Worm (Caenorhabditis elegans): ENCODE data around the gene sir-2.2.

sir-2.2 gene

DNA sequence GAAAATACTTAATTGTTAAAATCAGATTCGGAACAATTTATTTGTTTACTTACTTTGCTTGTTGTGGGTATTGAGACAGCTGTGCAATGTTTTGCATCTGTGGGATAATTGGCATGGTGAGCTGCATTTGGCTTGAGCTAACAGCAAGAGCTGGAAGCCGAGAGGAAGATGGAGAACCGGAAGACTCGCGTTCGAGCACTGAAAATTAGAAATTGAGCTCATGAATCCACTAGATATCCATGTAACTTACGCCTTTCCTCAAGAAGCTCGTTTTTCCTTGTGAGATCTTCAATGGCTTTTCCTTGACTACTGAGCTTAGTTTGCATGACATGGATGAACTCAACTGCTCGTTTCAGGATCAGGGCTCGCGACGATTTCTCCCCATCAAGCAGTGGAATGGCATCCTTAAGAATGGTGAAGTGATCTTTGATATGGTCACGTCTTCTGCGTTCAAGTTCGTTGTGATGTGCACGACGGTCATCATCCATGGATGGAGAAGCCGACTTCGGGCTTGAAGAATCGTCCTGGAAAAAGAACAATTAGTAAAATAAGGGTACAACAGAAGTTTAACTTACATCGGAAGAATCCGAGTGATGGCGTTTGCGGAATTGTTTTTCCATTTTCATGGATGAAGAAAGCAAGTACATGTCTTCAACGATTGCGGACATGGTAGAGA lies 22.4 kb downstream of the sir-2.2 start:
- TF ChIP-seq aptf-3 (GFP tag; IDR thresholded peaks at IDR 0.05) = no peak
- TF ChIP-seq ztf-28 (GFP tag; IDR thresholded peaks at IDR 0.05) = no peak
- no peak for TF ChIP-seq hsf-1 (GFP tag; IDR thresholded peaks at IDR 0.05)
- TF ChIP-seq K11D2.4 (GFP tag; IDR thresholded peaks at IDR 0.05) = no peak; the same call in 1 of the 2 replicates
- peak in 1 of 3 experiments; percentile 57 for TF ChIP-seq lin-35 (GFP tag; optimal IDR thresholded peaks at IDR 0.05)
- no peak for TF ChIP-seq sea-2 (GFP tag; IDR thresholded peaks at IDR 0.05)
- no peak for TF ChIP-seq hmg-20 (GFP tag; IDR thresholded peaks at IDR 0.05)
- TF ChIP-seq mxl-1 (tag; optimal IDR thresholded peaks at IDR 0.05) = no peak
- TF ChIP-seq atf-7 (tag; optimal IDR thresholded peaks at IDR 0.05) = no peak
- TF ChIP-seq Y53G8AR.9 (GFP tag; conservative IDR thresholded peaks at IDR 0.05) = peak; percentile 22
- TF ChIP-seq F57C9.4 (tag; optimal IDR thresholded peaks at IDR 0.05) = no peak
- no peak for TF ChIP-seq lag-1 (GFP tag; IDR thresholded peaks at IDR 0.05)
- TF ChIP-seq nfya-2 (GFP tag; IDR thresholded peaks at IDR 0.05) = no peak
- TF ChIP-seq repo-1 (tag; optimal IDR thresholded peaks at IDR 0.05) = peak; percentile 73
- TF ChIP-seq akir-1 (GFP tag; optimal IDR thresholded peaks at IDR 0.05) = no peak
- TF ChIP-seq mcd-1 (GFP tag; IDR thresholded peaks at IDR 0.05) = no peak
- TF ChIP-seq F57A8.1 (GFP tag; optimal IDR thresholded peaks at IDR 0.05) = no peak
- TF ChIP-seq hlh-26 (GFP tag; conservative IDR thresholded peaks at IDR 0.05) = no peak
- no peak for TF ChIP-seq F37B4.10 (GFP tag; IDR thresholded peaks at IDR 0.05)
- TF ChIP-seq nhr-80 (tag; optimal IDR thresholded peaks at IDR 0.05) = no peak
- TF ChIP-seq Y56A3A.18 (GFP tag; IDR thresholded peaks at IDR 0.05) = peak; percentile 71; the same call in 1 of the 2 replicates
- no peak for TF ChIP-seq sdz-38 (tag; optimal IDR thresholded peaks at IDR 0.05)
- TF ChIP-seq chd-7 (tag; optimal IDR thresholded peaks at IDR 0.05) = no peak
- no peak for TF ChIP-seq nhr-90 (tag; optimal IDR thresholded peaks at IDR 0.05)
- no peak for TF ChIP-seq snpc-4 (GFP tag; optimal IDR thresholded peaks at IDR 0.05)
- TF ChIP-seq snpc-4 (tag; optimal IDR thresholded peaks at IDR 0.05) = no peak
- no peak for TF ChIP-seq lin-54 (GFP tag; optimal IDR thresholded peaks at IDR 0.05)
- no peak for TF ChIP-seq ztf-18 (tag; optimal IDR thresholded peaks at IDR 0.05)
- TF ChIP-seq ztf-26 (tag; optimal IDR thresholded peaks at IDR 0.05) = no peak
- peak; percentile 16 for TF ChIP-seq fkh-3 (tag; optimal IDR thresholded peaks at IDR 0.05)
- TF ChIP-seq ztf-25 (GFP tag; IDR thresholded peaks at IDR 0.05) = no peak
- no peak for TF ChIP-seq nhr-27 (tag; optimal IDR thresholded peaks at IDR 0.05)
- no peak for TF ChIP-seq F23B12.7 (tag; optimal IDR thresholded peaks at IDR 0.05; ENCODE audit: insufficient read depth)
- TF ChIP-seq hrde-1 (tag; optimal IDR thresholded peaks at IDR 0.05; ENCODE audit: borderline replicate concordance) = no peak
- no peak for TF ChIP-seq let-607 (tag; optimal IDR thresholded peaks at IDR 0.05)
- TF ChIP-seq egrh-3 (GFP tag; IDR thresholded peaks at IDR 0.05) = no peak
- no peak for TF ChIP-seq gei-17 (GFP tag; optimal IDR thresholded peaks at IDR 0.05)
- no peak for TF ChIP-seq C17E4.6 (GFP tag; IDR thresholded peaks at IDR 0.05)
- TF ChIP-seq ama-1 (optimal IDR thresholded peaks at IDR 0.05) = peak; percentile 84
- TF ChIP-seq ama-1 (GFP tag; optimal IDR thresholded peaks at IDR 0.05) = no peak

All from whole organism, young adult.